Worm (Caenorhabditis elegans) whole organism, L4/young adult: ENCODE results near the gene hlh-31.

ENCODE experiments used
- W03F9.2 ChIP-seq: fragments of 150-350 bp; optimal IDR thresholded peaks from 2 replicates; lab custom pipeline; 2014; ENCODE audit warnings: missing biosample characterization, missing genetic modification characterization
- dao-5 ChIP-seq: sonication (generic microtip); optimal IDR thresholded peaks from 2 replicates; lab custom pipeline; 2016; ENCODE audit warnings: missing genotype, missing genetic modification characterization, moderate library complexity, missing compliant biosample characterization
- him-1 ChIP-seq: sonication (generic microtip); optimal IDR thresholded peaks from 2 replicates; lab custom pipeline; 2016; ENCODE audit warnings: missing genotype, missing genetic modification reagents, missing genetic modification characterization, missing compliant biosample characterization

ce11 chrIV:16225747-16226146 is 31.7 kb upstream of the hlh-31 start, which contains the start of gene H25K10.4:
- TF ChIP-seq him-1 (tag; lab: Kevin White, UChicago) (no peak), W03F9.2 (tag; lab: Kevin White, UChicago) (no peak), dao-5 (tag; lab: Kevin White, UChicago) (no peak)
